Worm (Caenorhabditis elegans) whole organism, L1 larva: ENCODE data around the gene C23G10.5.

ENCODE experiments used
- dpl-1 ChIP-seq, 3 experiments: fragments of 150-350 bp in 2 of 3; sonication (generic microtip) in 1 of 3; optimal IDR thresholded peaks; 2 replicates each; lab custom pipeline; 2014 to 2017; ENCODE audit warnings: missing biosample characterization in 3 of 3, missing genetic modification characterization in 3 of 3, missing genetic modification reagents in 3 of 3
- nhr-77 ChIP-seq: fragments of 150-350 bp; optimal IDR thresholded peaks from 2 replicates; lab custom pipeline; 2014; ENCODE audit warnings: missing biosample characterization, missing genetic modification characterization
- pqm-1 ChIP-seq: sonication (generic microtip); optimal IDR thresholded peaks from 3 replicates; lab custom pipeline; 2017; ENCODE audit warnings: missing biosample characterization, missing genetic modification characterization
- skn-1 ChIP-seq: fragments of 150-350 bp; optimal IDR thresholded peaks from 2 replicates; lab custom pipeline; 2014; ENCODE audit warnings: missing biosample characterization, missing genetic modification characterization
- ztf-4 ChIP-seq: fragments of 150-350 bp; optimal IDR thresholded peaks from 2 replicates; lab custom pipeline; 2014; ENCODE audit warnings: missing biosample characterization, missing genetic modification characterization

- TF ChIP-seq pqm-1 (tag; lab: Kevin White, UChicago) (no peak), ztf-4 (tag; lab: Kevin White, UChicago) (no peak), nhr-77 (tag; lab: Kevin White, UChicago) (peak; percentile 14), dpl-1 (GFP tag; optimal IDR thresholded peaks at IDR 0.05; lab: Kevin White, UChicago) (peak; percentile 13 to 48 (median 26)), skn-1 (tag; lab: Kevin White, UChicago) (peak; percentile 24)
Observed at ce11 chrIII:6158642-6159475, 32.1 kb upstream of the C23G10.5 start, which contains the start of gene nfm-1.
